Fruit fly (Drosophila melanogaster) whole organism, embryonic: Measurements from ENCODE around the gene CG18508.
A peak's percentile ranks its signal among the peaks of the same experiment; 100 is the strongest.

Source experiments
- ATbp ChIP-seq: fragments of 200-800 bp; sonication (Bioruptor generic); optimal IDR thresholded peaks from 2 replicates; lab custom pipeline; 2017; ENCODE audit warnings: missing biosample characterization, mild to moderate bottlenecking, missing genetic modification characterization, missing genetic modification reagents
- CG11456 ChIP-seq: fragments of 200-800 bp; sonication (Bioruptor generic); IDR thresholded peaks from 3 replicates; pipeline ENCODE4 v1.3.6; 2022; ENCODE audit warnings: missing biosample characterization, missing genetic modification characterization
- CG12391 ChIP-seq: fragments of 200-800 bp; sonication (Bioruptor generic); optimal IDR thresholded peaks from 3 replicates; lab custom pipeline; 2018; ENCODE audit warnings: missing biosample characterization, mild to moderate bottlenecking, missing genetic modification characterization, moderate library complexity
- CG12942 ChIP-seq: fragments of 200-800 bp; sonication (Bioruptor generic); optimal IDR thresholded peaks from 3 replicates; lab custom pipeline; 2016; ENCODE audit warnings: missing biosample characterization, missing genetic modification characterization
- CG13775 ChIP-seq: fragments of 200-800 bp; sonication (Bioruptor generic); optimal IDR thresholded peaks from 3 replicates; lab custom pipeline; 2017; ENCODE audit warnings: missing biosample characterization, mild to moderate bottlenecking, missing genetic modification characterization
- CG14441 ChIP-seq: fragments of 200-800 bp; sonication (Bioruptor generic); IDR thresholded peaks from 2 replicates; pipeline ENCODE4 v1.3.6; 2022; ENCODE audit warnings: missing biosample characterization, missing genetic modification characterization
- CG16863 ChIP-seq: fragments of 200-800 bp; sonication (Bioruptor generic); optimal IDR thresholded peaks from 3 replicates; lab custom pipeline; 2016; ENCODE audit warnings: missing biosample characterization, missing genetic modification characterization
- CG17359 ChIP-seq: fragments of 200-800 bp; sonication (Bioruptor generic); optimal IDR thresholded peaks from 3 replicates; lab custom pipeline; 2018; ENCODE audit warnings: missing biosample characterization, mild to moderate bottlenecking, missing genetic modification characterization, moderate library complexity
- CG17361 ChIP-seq: fragments of 200-800 bp; sonication (Bioruptor generic); IDR thresholded peaks from 3 replicates; pipeline ENCODE4 v1.3.6; 2022; ENCODE audit warnings: missing biosample characterization, missing genetic modification characterization
- CG18011 ChIP-seq: fragments of 200-800 bp; sonication (Bioruptor generic); optimal IDR thresholded peaks from 2 replicates; lab custom pipeline; 2017; ENCODE audit warnings: missing biosample characterization, missing genetic modification characterization, mild to moderate bottlenecking, moderate library complexity, missing genotype
- CG18619 ChIP-seq: fragments of 200-800 bp; sonication (Bioruptor generic); optimal IDR thresholded peaks from 3 replicates; lab custom pipeline; 2017; ENCODE audit warnings: missing biosample characterization, mild to moderate bottlenecking, missing genetic modification characterization
- CG32532 ChIP-seq: fragments of 200-800 bp; sonication (Bioruptor generic); IDR thresholded peaks from 2 replicates; pipeline ENCODE4 v1.3.6; 2022; ENCODE audit warnings: missing biosample characterization, missing genetic modification characterization
- CG33557 ChIP-seq: fragments of 200-800 bp; sonication (Bioruptor generic); optimal IDR thresholded peaks from 2 replicates; lab custom pipeline; 2019; ENCODE audit warnings: missing biosample characterization, mild to moderate bottlenecking, missing genetic modification characterization, moderate library complexity
- CG34376 ChIP-seq: fragments of 200-800 bp; sonication (Bioruptor generic); optimal IDR thresholded peaks from 2 replicates; lab custom pipeline; 2018; ENCODE audit warnings: missing biosample characterization, mild to moderate bottlenecking, missing genetic modification characterization
- CG6175 ChIP-seq: fragments of 200-800 bp; sonication (Bioruptor generic); IDR thresholded peaks from 3 replicates; pipeline ENCODE4 v1.3.6; 2022; ENCODE audit warnings: missing biosample characterization, missing genetic modification characterization
- CG7839 ChIP-seq: fragments of 200-800 bp; sonication (Bioruptor generic); optimal IDR thresholded peaks from 3 replicates; lab custom pipeline; 2018; ENCODE audit warnings: missing biosample characterization, mild to moderate bottlenecking, missing genetic modification characterization, moderate library complexity
- CG9609 ChIP-seq: fragments of 200-800 bp; sonication (Bioruptor generic); optimal IDR thresholded peaks from 3 replicates; lab custom pipeline; 2016; ENCODE audit warnings: missing biosample characterization, missing genetic modification characterization
- CrebB ChIP-seq: fragments of 200-800 bp; sonication (Bioruptor generic); optimal IDR thresholded peaks from 3 replicates; lab custom pipeline; 2018; ENCODE audit warnings: missing biosample characterization, mild to moderate bottlenecking, missing genetic modification characterization
- D19A ChIP-seq: fragments of 200-800 bp; optimal IDR thresholded peaks from 3 replicates; lab custom pipeline; 2019; ENCODE audit warnings: missing biosample characterization, mild to moderate bottlenecking, missing genetic modification characterization, moderate library complexity
- Deaf1 ChIP-seq: fragments of 200-800 bp; optimal IDR thresholded peaks from 3 replicates; lab custom pipeline; 2019; ENCODE audit warnings: missing biosample characterization, mild to moderate bottlenecking, missing genetic modification characterization, moderate library complexity
- GATAe ChIP-seq: fragments of 200-800 bp; sonication (Bioruptor generic); conservative IDR thresholded peaks from 2 replicates; pipeline ENCODE4 v1.3.6; 2022; ENCODE audit warnings: missing biosample characterization, missing genetic modification characterization
- Gug ChIP-seq: fragments of 200-800 bp; sonication (Bioruptor generic); IDR thresholded peaks from 4 replicates; pipeline ENCODE4 v1.3.6; 2022; ENCODE audit warnings: missing biosample characterization, missing genetic modification characterization
- HLHmδ ChIP-seq: fragments of 200-800 bp; sonication (Bioruptor generic); optimal IDR thresholded peaks from 2 replicates; lab custom pipeline; 2018; ENCODE audit warnings: missing biosample characterization, mild to moderate bottlenecking, missing genetic modification characterization, moderate library complexity
- Med ChIP-seq: fragments of 200-800 bp; sonication (Bioruptor generic); peaks from one replicate; lab custom pipeline; 2016; ENCODE audit warnings: missing biosample characterization, missing genetic modification characterization, mild to moderate bottlenecking, inconsistent platforms, moderate library complexity
- Neu2 ChIP-seq: fragments of 200-800 bp; sonication (Bioruptor generic); optimal IDR thresholded peaks from 3 replicates; lab custom pipeline; 2016; ENCODE audit warnings: missing biosample characterization, missing genetic modification characterization, borderline replicate concordance
- Optix ChIP-seq: fragments of 200-800 bp; sonication (Bioruptor generic); IDR thresholded peaks from 3 replicates; pipeline ENCODE4 v1.3.6; 2022; ENCODE audit warnings: missing biosample characterization, missing genetic modification characterization
- Poxn ChIP-seq: fragments of 200-800 bp; sonication (Bioruptor generic); IDR thresholded peaks from 2 replicates; pipeline ENCODE4 v1.3.6; 2022; ENCODE audit warnings: missing biosample characterization, missing genetic modification characterization
- Scr ChIP-seq: fragments of 200-800 bp; sonication (Bioruptor generic); IDR thresholded peaks from 2 replicates; pipeline ENCODE4 v1.3.6; 2022; ENCODE audit warnings: missing biosample characterization, missing genetic modification characterization; ENCODE audit not compliant: partially characterized antibody
- chif ChIP-seq, 2 experiments: fragments of 200-800 bp; sonication (Bioruptor generic); optimal IDR thresholded peaks; 3 replicates each; lab custom pipeline; 2016; ENCODE audit warnings: missing biosample characterization in 2 of 2, missing genetic modification characterization in 2 of 2
- danr ChIP-seq: fragments of 200-800 bp; sonication (Bioruptor generic); IDR thresholded peaks from 2 replicates; pipeline ENCODE4 v1.3.6; 2022; ENCODE audit warnings: missing biosample characterization, missing genetic modification characterization
- exex ChIP-seq: fragments of 200-800 bp; sonication (Bioruptor generic); optimal IDR thresholded peaks from 4 replicates; lab custom pipeline; 2018; ENCODE audit warnings: missing biosample characterization, mild to moderate bottlenecking, missing genetic modification characterization, moderate library complexity
- fd102C ChIP-seq: fragments of 200-800 bp; sonication (Bioruptor generic); optimal IDR thresholded peaks from 2 replicates; lab custom pipeline; 2018; ENCODE audit warnings: missing biosample characterization, mild to moderate bottlenecking, missing genetic modification characterization, moderate library complexity
- fd96Cb ChIP-seq: fragments of 200-800 bp; sonication (Bioruptor generic); optimal IDR thresholded peaks from 2 replicates; lab custom pipeline; 2018; ENCODE audit warnings: missing biosample characterization, mild to moderate bottlenecking, missing genetic modification characterization, moderate library complexity
- ftz-f1 ChIP-seq: fragments of 200-800 bp; sonication (Bioruptor generic); optimal IDR thresholded peaks from 2 replicates; lab custom pipeline; 2016; ENCODE audit warnings: missing biosample characterization, missing genetic modification characterization
- grau ChIP-seq: fragments of 200-800 bp; optimal IDR thresholded peaks from 3 replicates; lab custom pipeline; 2019; ENCODE audit warnings: missing biosample characterization, mild to moderate bottlenecking, missing genetic modification characterization, moderate library complexity
- grn ChIP-seq: fragments of 200-800 bp; sonication (Bioruptor generic); optimal IDR thresholded peaks from 3 replicates; lab custom pipeline; 2017; ENCODE audit warnings: missing biosample characterization, missing genetic modification characterization
- hb ChIP-seq: fragments of 200-800 bp; sonication (Bioruptor generic); IDR thresholded peaks from 3 replicates; pipeline ENCODE4 v1.3.6; 2022; ENCODE audit warnings: missing biosample characterization, missing genetic modification characterization; ENCODE audit not compliant: partially characterized antibody
- jigr1 ChIP-seq: fragments of 200-800 bp; sonication (Bioruptor generic); IDR thresholded peaks from 3 replicates; pipeline ENCODE4 v1.3.6; 2022; ENCODE audit warnings: missing biosample characterization, missing genetic modification characterization
- mirr ChIP-seq: fragments of 200-800 bp; sonication (Bioruptor generic); optimal IDR thresholded peaks from 3 replicates; lab custom pipeline; 2018; ENCODE audit warnings: missing biosample characterization, mild to moderate bottlenecking, missing genetic modification characterization
- rib ChIP-seq: fragments of 200-800 bp; sonication (Bioruptor generic); IDR thresholded peaks from 2 replicates; pipeline ENCODE4 v1.3.6; 2022; ENCODE audit warnings: missing biosample characterization, missing genetic modification characterization
- slou ChIP-seq: fragments of 200-800 bp; sonication (Bioruptor generic); optimal IDR thresholded peaks from 3 replicates; lab custom pipeline; 2016; ENCODE audit warnings: missing biosample characterization, missing genetic modification characterization
- sna ChIP-seq: fragments of 200-800 bp; sonication (Bioruptor generic); IDR thresholded peaks from 2 replicates; pipeline ENCODE4 v1.3.6; 2022; ENCODE audit warnings: missing biosample characterization, missing genetic modification characterization; ENCODE audit not compliant: partially characterized antibody
- sqz ChIP-seq: fragments of 200-800 bp; sonication (Bioruptor generic); optimal IDR thresholded peaks from 3 replicates; lab custom pipeline; 2018; ENCODE audit warnings: missing biosample characterization, mild to moderate bottlenecking, missing genetic modification characterization
- ssp ChIP-seq: fragments of 200-800 bp; sonication (Bioruptor generic); IDR thresholded peaks from 2 replicates; pipeline ENCODE4 v1.3.6; 2022; ENCODE audit warnings: missing biosample characterization, missing genetic modification characterization
- sug ChIP-seq: fragments of 200-800 bp; optimal IDR thresholded peaks from 2 replicates; lab custom pipeline; 2019; ENCODE audit warnings: missing biosample characterization, mild to moderate bottlenecking, missing genetic modification characterization, moderate library complexity
- tx ChIP-seq: fragments of 200-800 bp; sonication (Bioruptor generic); optimal IDR thresholded peaks from 2 replicates; lab custom pipeline; 2016; ENCODE audit warnings: missing biosample characterization, missing genetic modification characterization
- vvl ChIP-seq: fragments of 200-800 bp; sonication (Bioruptor generic); IDR thresholded peaks from 2 replicates; pipeline ENCODE4 v1.3.6; 2022; ENCODE audit warnings: missing biosample characterization, missing genetic modification characterization

Gene CG18508

DNA sequence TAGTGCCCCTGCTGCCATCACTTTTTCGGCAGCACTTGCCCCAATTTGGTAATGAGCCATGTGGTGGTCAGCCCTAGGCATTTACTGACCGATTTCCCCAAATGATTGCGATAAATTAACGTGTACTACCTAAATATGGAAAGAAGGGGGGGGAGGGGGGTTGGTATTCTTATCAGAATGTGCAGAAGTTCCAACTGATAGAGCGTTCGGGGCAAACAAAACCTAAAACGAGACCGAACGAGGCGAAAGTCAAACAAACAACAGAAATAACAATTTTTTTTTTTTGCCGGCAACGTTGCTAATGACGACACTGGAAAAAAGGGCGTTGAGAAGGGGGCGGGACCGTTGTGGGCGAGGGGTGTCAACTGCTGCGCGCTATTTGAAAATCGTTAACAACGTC is 13.6 kb upstream of the CG18508 start (continued):
- peak; percentile 8; the same call in 1 of the 2 replicates for TF ChIP-seq CG14441
- no peak for TF ChIP-seq CG7839 (tag; lab: Kevin White, UChicago)
- TF ChIP-seq Optix (GFP tag; lab: Robert Waterston, UW) = no peak
- TF ChIP-seq tx (GFP tag; lab: Kevin White, UChicago) = no peak
- no peak for TF ChIP-seq Gug
- TF ChIP-seq CG12391 (tag; lab: Kevin White, UChicago) = no peak
- TF ChIP-seq jigr1 (GFP tag; lab: Robert Waterston, UW) = no peak
- no peak for TF ChIP-seq fd96Cb
- TF ChIP-seq CG9609 (GFP tag; lab: Kevin White, UChicago) = no peak
- no peak for TF ChIP-seq fd102C (GFP tag; lab: Kevin White, UChicago)
- peak; percentile 12 for TF ChIP-seq grn (GFP tag; lab: Kevin White, UChicago)
- no peak for TF ChIP-seq Scr (GFP tag; lab: Robert Waterston, UW)
- no peak for TF ChIP-seq vvl (GFP tag; lab: Robert Waterston, UW)
- TF ChIP-seq CG34376 (GFP tag; lab: Kevin White, UChicago) = peak; percentile 8
- no peak for TF ChIP-seq Neu2 (GFP tag; lab: Kevin White, UChicago)
- TF ChIP-seq Med (GFP tag; lab: Kevin White, UChicago) = peak; percentile 4
- TF ChIP-seq CG17361 (GFP tag; lab: Robert Waterston, UW) = no peak
- TF ChIP-seq CG12942 = no peak
- TF ChIP-seq HLHmδ (GFP tag; lab: Kevin White, UChicago) = no peak
- TF ChIP-seq D19A (tag; lab: Kevin White, UChicago) = no peak
- no peak for TF ChIP-seq CG17359 (tag; lab: Kevin White, UChicago)
- TF ChIP-seq mirr (GFP tag; lab: Kevin White, UChicago) = peak; percentile 40
- TF ChIP-seq Deaf1 (tag; lab: Kevin White, UChicago) = peak; percentile 26
- no peak for TF ChIP-seq CG33557 (GFP tag; lab: Kevin White, UChicago)
- peak; percentile 47 for TF ChIP-seq exex
- TF ChIP-seq CrebB (tag; lab: Kevin White, UChicago) = no peak
- TF ChIP-seq CG16863 (GFP tag; lab: Kevin White, UChicago) = no peak
- TF ChIP-seq ATbp (GFP tag; lab: Kevin White, UChicago) = no peak
- TF ChIP-seq slou (GFP tag; lab: Kevin White, UChicago) = no peak
- TF ChIP-seq Poxn (GFP tag; lab: Robert Waterston, UW) = no peak
- TF ChIP-seq CG6175 (GFP tag; lab: Robert Waterston, UW) = no peak
- TF ChIP-seq grau (tag; lab: Kevin White, UChicago) = no peak
- no peak for TF ChIP-seq CG32532 (GFP tag; lab: Robert Waterston, UW)
- no peak for TF ChIP-seq danr (GFP tag; lab: Robert Waterston, UW)
- no peak for TF ChIP-seq CG13775 (GFP tag; lab: Kevin White, UChicago)
- TF ChIP-seq sug (tag; lab: Kevin White, UChicago) = peak; percentile 39
- TF ChIP-seq CG11456 = no peak
- TF ChIP-seq hb (GFP tag; lab: Robert Waterston, UW) = no peak
- TF ChIP-seq GATAe (GFP tag; lab: Robert Waterston, UW) = peak; percentile 68
- no peak for TF ChIP-seq sqz (GFP tag; lab: Kevin White, UChicago)
- TF ChIP-seq ftz-f1 (GFP tag; lab: Kevin White, UChicago) = no peak
- no peak for TF ChIP-seq chif (GFP tag; optimal IDR thresholded peaks at IDR 0.05; lab: Kevin White, UChicago)
- TF ChIP-seq rib (GFP tag; lab: Robert Waterston, UW) = 0 out of 2 replicates have a peak, but pooled peaks have one; percentile 51
- TF ChIP-seq sna = no peak
- TF ChIP-seq CG18011 = no peak
- no peak for TF ChIP-seq CG18619 (GFP tag; lab: Kevin White, UChicago)
- TF ChIP-seq ssp (GFP tag; lab: Robert Waterston, UW) = no peak
